Worm (Caenorhabditis elegans) whole organism, L4 larva: ENCODE results near the gene D2023.4.

Experiments
- egl-27 ChIP-seq: sonication (generic microtip); optimal IDR thresholded peaks from 3 replicates; lab custom pipeline; 2017; ENCODE audit warnings: missing biosample characterization, missing genetic modification reagents, missing genetic modification characterization
- lin-15B ChIP-seq: fragments of 150-350 bp; sonication (generic microtip); optimal IDR thresholded peaks from 3 replicates; lab custom pipeline; 2014; ENCODE audit warnings: missing biosample characterization, missing genetic modification characterization
- madf-5 ChIP-seq, 2 experiments: fragments of 200-800 bp; sonication (Bioruptor generic); IDR thresholded peaks; 2 replicates each; pipeline ENCODE4 v1.3.6; 2022; ENCODE audit warnings: missing compliant biosample characterization in 2 of 2, missing genetic modification characterization in 2 of 2
- nhr-111 ChIP-seq: fragments of 200-800 bp; sonication (Bioruptor generic); optimal IDR thresholded peaks from 2 replicates; lab custom pipeline; 2018; ENCODE audit warnings: mild to moderate bottlenecking, missing genetic modification characterization, missing compliant biosample characterization
- nhr-28 ChIP-seq: fragments of 150-350 bp; optimal IDR thresholded peaks from 2 replicates; lab custom pipeline; 2014; ENCODE audit warnings: missing biosample characterization, missing genetic modification characterization
- nhr-76 ChIP-seq: fragments of 150-350 bp; optimal IDR thresholded peaks from 2 replicates; lab custom pipeline; 2014; ENCODE audit warnings: missing biosample characterization, missing genetic modification characterization
- snpc-4 ChIP-seq: fragments of 150-350 bp; optimal IDR thresholded peaks from 2 replicates; lab custom pipeline; 2014; ENCODE audit warnings: missing biosample characterization, missing genetic modification characterization
- spr-3 ChIP-seq: fragments of 200-800 bp; sonication (Bioruptor generic); optimal IDR thresholded peaks from 2 replicates; lab custom pipeline; 2018; ENCODE audit warnings: mild to moderate bottlenecking, missing genetic modification characterization, missing compliant biosample characterization
- unc-130 ChIP-seq: sonication (generic microtip); optimal IDR thresholded peaks from 2 replicates; lab custom pipeline; 2016; ENCODE audit warnings: missing genetic modification reagents, missing genetic modification characterization, missing compliant biosample characterization

ce11 chrV:11844828-11845227 is 19.3 kb upstream of the D2023.4 start:
- TF ChIP-seq spr-3: no peak
- TF ChIP-seq madf-5 (GFP tag; IDR thresholded peaks at IDR 0.05; lab: Robert Waterston, UW): no peak
- TF ChIP-seq unc-130 (GFP tag; lab: Kevin White, UChicago): no peak
- TF ChIP-seq egl-27 (tag; lab: Kevin White, UChicago): no peak
- TF ChIP-seq nhr-76 (tag; lab: Kevin White, UChicago): no peak
- TF ChIP-seq snpc-4 (tag; lab: Kevin White, UChicago): no peak
- no peak for TF ChIP-seq nhr-28 (tag; lab: Kevin White, UChicago)
- TF ChIP-seq nhr-111 (GFP tag; lab: Kevin White, UChicago): no peak
- TF ChIP-seq lin-15B (tag; lab: Kevin White, UChicago): no peak
